Worm (Caenorhabditis elegans): ENCODE data around the gene pei-2.

DNA sequence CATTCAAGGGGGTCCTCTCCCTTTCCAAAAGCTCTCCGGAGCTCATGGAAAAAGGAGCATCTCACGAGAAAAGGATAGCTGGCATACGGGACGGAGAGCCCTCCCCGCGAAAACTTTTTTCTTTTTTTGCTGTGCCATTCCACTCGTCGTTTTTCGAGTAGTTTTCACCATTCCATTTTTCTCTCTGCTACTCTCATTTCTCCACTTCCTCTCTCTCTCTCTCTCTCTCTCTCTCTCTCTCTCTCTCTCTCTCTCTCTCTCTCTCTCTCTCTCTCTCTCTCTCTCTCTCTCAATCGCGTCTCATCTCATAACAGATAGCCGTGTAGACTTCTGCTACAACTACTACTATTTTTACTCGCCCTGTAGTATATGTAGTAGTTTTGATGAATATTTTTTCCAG, 43.6 kb downstream of the pei-2 start:
- TF ChIP-seq ref-1 (GFP tag; conservative IDR thresholded peaks at IDR 0.05) (no peak), tab-1 (GFP tag; IDR thresholded peaks at IDR 0.05) (no peak), ztf-29 (GFP tag; IDR thresholded peaks at IDR 0.05) (no peak), cog-1 (tag; optimal IDR thresholded peaks at IDR 0.05) (no peak), T22C8.4 (GFP tag; IDR thresholded peaks at IDR 0.05) (no peak), klf-2 (GFP tag; conservative IDR thresholded peaks at IDR 0.05) (no peak), ztf-23 (GFP tag; IDR thresholded peaks at IDR 0.05) (0 out of 2 replicates have a peak, but pooled peaks have one; percentile 39), med-1 (GFP tag; optimal IDR thresholded peaks at IDR 0.05; ENCODE audit: insufficient read depth) (no peak)

All from whole organism, midembryonic.